Worm (Caenorhabditis elegans) whole organism, young adult: ENCODE measurements around the gene C14F11.4.

Experiments used
- B0261.1 ChIP-seq: sonication (generic microtip); optimal IDR thresholded peaks from 2 replicates; lab custom pipeline; 2016; ENCODE audit warnings: mild to moderate bottlenecking, missing genetic modification characterization, moderate library complexity, missing compliant biosample characterization
- Y53G8AR.9 ChIP-seq: fragments of 200-800 bp; sonication (Bioruptor generic); conservative IDR thresholded peaks from 2 replicates; pipeline ENCODE4 v1.3.6; 2022; ENCODE audit warnings: missing genetic modification reagents, missing genetic modification characterization, missing compliant biosample characterization
- Y95B8A.8 ChIP-seq: fragments of 200-800 bp; sonication (Bioruptor generic); IDR thresholded peaks from 2 replicates; pipeline ENCODE4 v1.3.6; 2022; ENCODE audit warnings: missing genetic modification reagents, missing genetic modification characterization, missing compliant biosample characterization
- die-1 ChIP-seq: sonication (generic microtip); optimal IDR thresholded peaks from 2 replicates; lab custom pipeline; 2016; ENCODE audit warnings: missing genotype, mild to moderate bottlenecking, missing genetic modification characterization, missing compliant biosample characterization
- lir-1 ChIP-seq: fragments of 200-800 bp; sonication (Bioruptor generic); conservative IDR thresholded peaks from 2 replicates; pipeline ENCODE4 v1.3.6; 2022; ENCODE audit warnings: missing genetic modification reagents, missing genetic modification characterization, missing compliant biosample characterization
- mxl-1 ChIP-seq: sonication (generic microtip); optimal IDR thresholded peaks from 2 replicates; lab custom pipeline; 2016; ENCODE audit warnings: missing genetic modification characterization, missing compliant biosample characterization

DNA sequence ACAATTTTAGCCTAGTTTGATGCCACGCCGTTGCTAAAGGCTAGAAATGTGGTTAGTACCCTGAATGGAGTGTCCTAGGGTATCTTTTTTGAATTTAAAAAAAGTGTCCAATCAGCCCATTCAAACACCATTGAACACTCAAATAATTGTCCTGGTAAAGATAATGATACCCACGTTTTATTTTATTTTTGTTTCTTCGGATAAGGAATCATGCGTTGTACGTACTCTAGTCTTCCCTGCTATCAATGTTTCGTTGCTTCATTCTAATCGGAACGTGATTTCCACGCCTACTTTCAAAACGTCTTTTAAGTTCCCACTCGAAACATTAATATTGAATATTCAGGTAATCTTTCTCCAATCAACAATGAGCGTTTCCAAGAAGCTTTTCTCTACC lies 7.8 kb upstream of the C14F11.4 start, which contains the start of gene got-2.2:
- TF ChIP-seq die-1 (tag; lab: Kevin White, UChicago) (no peak), Y53G8AR.9 (GFP tag; lab: Robert Waterston, UW) (no peak), B0261.1 (tag; lab: Kevin White, UChicago) (no peak), lir-1 (GFP tag; lab: Robert Waterston, UW) (no peak), Y95B8A.8 (no peak), mxl-1 (tag; lab: Kevin White, UChicago) (no peak)
